Worm (Caenorhabditis elegans) whole organism, L1 larva: Measurements from ENCODE around the gene B0001.5.

ENCODE experiments used
- C16A3.4 ChIP-seq: fragments of 150-350 bp; optimal IDR thresholded peaks from 2 replicates; lab custom pipeline; 2014; ENCODE audit warnings: missing biosample characterization, missing genetic modification characterization
- F16B12.6 ChIP-seq: fragments of 150-350 bp; optimal IDR thresholded peaks from 2 replicates; lab custom pipeline; 2014; ENCODE audit warnings: missing biosample characterization, missing genetic modification characterization
- blmp-1 ChIP-seq: fragments of 150-350 bp; optimal IDR thresholded peaks from 2 replicates; lab custom pipeline; 2014; ENCODE audit warnings: missing biosample characterization, missing genetic modification characterization
- ceh-88 ChIP-seq: fragments of 200-800 bp; sonication (Bioruptor generic); IDR thresholded peaks from 2 replicates; pipeline ENCODE4 v1.3.6; 2022; ENCODE audit warnings: missing genetic modification characterization, missing compliant biosample characterization
- ces-1 ChIP-seq: fragments of 150-350 bp; optimal IDR thresholded peaks from 2 replicates; lab custom pipeline; 2014; ENCODE audit warnings: missing biosample characterization, missing genetic modification reagents, missing genetic modification characterization
- dpl-1 ChIP-seq, 3 experiments: fragments of 150-350 bp in 2 of 3; sonication (generic microtip) in 1 of 3; optimal IDR thresholded peaks; 2 replicates each; lab custom pipeline; 2014 to 2017; ENCODE audit warnings: missing biosample characterization in 3 of 3, missing genetic modification characterization in 3 of 3, missing genetic modification reagents in 3 of 3
- dsc-1 ChIP-seq: sonication (generic microtip); optimal IDR thresholded peaks from 2 replicates; lab custom pipeline; 2016; ENCODE audit warnings: mild to moderate bottlenecking, missing genetic modification characterization, missing compliant biosample characterization
- efl-1 ChIP-seq, 4 experiments: fragments of 150-350 bp; optimal IDR thresholded peaks in 3 of 4; peaks in 1 of 4; 1 replicate in 1 of 4; 2 replicates in 3 of 4; lab custom pipeline; 2014; ENCODE audit warnings: missing biosample characterization in 2 of 4, missing genetic modification characterization in 2 of 4, missing genetic modification reagents in 2 of 4
- egl-13 ChIP-seq: sonication (generic microtip); optimal IDR thresholded peaks from 2 replicates; lab custom pipeline; 2016; ENCODE audit warnings: missing genotype, missing genetic modification reagents, missing genetic modification characterization, missing compliant biosample characterization
- elt-2 ChIP-seq: sonication (generic microtip); optimal IDR thresholded peaks from 2 replicates; lab custom pipeline; 2016; ENCODE audit warnings: missing genetic modification characterization, mild to moderate bottlenecking, inconsistent platforms, missing compliant biosample characterization, missing genetic modification reagents
- ets-5 ChIP-seq: fragments of 200-800 bp; sonication (Bioruptor generic); IDR thresholded peaks from 2 replicates; pipeline ENCODE4 v1.3.6; 2022; ENCODE audit warnings: missing genetic modification characterization, missing compliant biosample characterization
- fos-1 ChIP-seq: fragments of 150-350 bp; optimal IDR thresholded peaks from 2 replicates; lab custom pipeline; 2014; ENCODE audit warnings: missing biosample characterization, missing genetic modification characterization
- jun-1 ChIP-seq: fragments of 150-350 bp; optimal IDR thresholded peaks from 2 replicates; lab custom pipeline; 2014; ENCODE audit warnings: missing biosample characterization, missing genetic modification reagents, missing genetic modification characterization
- lin-14 ChIP-seq: fragments of 200-800 bp; sonication (Bioruptor generic); optimal IDR thresholded peaks from 2 replicates; lab custom pipeline; 2018; ENCODE audit warnings: mild to moderate bottlenecking, missing genetic modification characterization, moderate library complexity, missing compliant biosample characterization
- lin-35 ChIP-seq, 2 experiments: fragments of 150-350 bp; optimal IDR thresholded peaks; 2 replicates each; lab custom pipeline; 2014; ENCODE audit warnings: missing biosample characterization in 2 of 2, missing genetic modification characterization in 2 of 2, missing genetic modification reagents in 2 of 2
- lir-3 ChIP-seq: sonication (generic microtip); optimal IDR thresholded peaks from 2 replicates; lab custom pipeline; 2016; ENCODE audit warnings: mild to moderate bottlenecking, missing genetic modification characterization, moderate library complexity, missing compliant biosample characterization; ENCODE audit not compliant: poor library complexity
- lsy-2 ChIP-seq, 2 experiments: fragments of 150-350 bp; optimal IDR thresholded peaks; 2 replicates each; lab custom pipeline; 2014; ENCODE audit warnings: missing biosample characterization in 2 of 2, missing genetic modification characterization in 2 of 2
- mab-9 ChIP-seq: fragments of 200-800 bp; sonication (Bioruptor generic); IDR thresholded peaks from 2 replicates; pipeline ENCODE4 v1.3.6; 2022; ENCODE audit warnings: missing genetic modification reagents, missing genetic modification characterization, missing compliant biosample characterization
- mdl-1 ChIP-seq, 2 experiments: fragments of 150-350 bp; optimal IDR thresholded peaks; 2 replicates each; lab custom pipeline; 2014 to 2017; ENCODE audit warnings: missing biosample characterization in 2 of 2, missing genetic modification characterization in 2 of 2, inconsistent platforms in 1 of 2
- mep-1 ChIP-seq: fragments of 150-350 bp; optimal IDR thresholded peaks from 2 replicates; lab custom pipeline; 2014; ENCODE audit warnings: missing biosample characterization, missing genetic modification characterization
- nhr-20 ChIP-seq: sonication (generic microtip); optimal IDR thresholded peaks from 2 replicates; lab custom pipeline; 2016; ENCODE audit warnings: mild to moderate bottlenecking, missing genetic modification characterization, missing compliant biosample characterization
- nhr-237 ChIP-seq: fragments of 150-350 bp; optimal IDR thresholded peaks from 2 replicates; lab custom pipeline; 2014; ENCODE audit warnings: missing biosample characterization, missing genetic modification characterization
- nhr-47 ChIP-seq: sonication (generic microtip); optimal IDR thresholded peaks from 2 replicates; lab custom pipeline; 2016; ENCODE audit warnings: mild to moderate bottlenecking, missing genetic modification characterization, moderate library complexity, missing compliant biosample characterization
- nhr-71 ChIP-seq: sonication (generic microtip); optimal IDR thresholded peaks from 2 replicates; lab custom pipeline; 2016; ENCODE audit warnings: mild to moderate bottlenecking, missing genetic modification characterization, moderate library complexity, missing compliant biosample characterization
- pqm-1 ChIP-seq: sonication (generic microtip); optimal IDR thresholded peaks from 3 replicates; lab custom pipeline; 2017; ENCODE audit warnings: missing biosample characterization, missing genetic modification characterization
- sup-37 ChIP-seq: fragments of 200-800 bp; sonication (Bioruptor generic); optimal IDR thresholded peaks from 2 replicates; lab custom pipeline; 2018; ENCODE audit warnings: mild to moderate bottlenecking, missing genetic modification characterization, missing compliant biosample characterization
- swsn-7 ChIP-seq: sonication (generic microtip); optimal IDR thresholded peaks from 2 replicates; lab custom pipeline; 2016; ENCODE audit warnings: missing genetic modification characterization, missing compliant biosample characterization
- tlp-1 ChIP-seq: fragments of 150-350 bp; optimal IDR thresholded peaks from 2 replicates; lab custom pipeline; 2014; ENCODE audit warnings: missing biosample characterization, missing genetic modification characterization
- unc-30 ChIP-seq: sonication (generic microtip); optimal IDR thresholded peaks from 2 replicates; lab custom pipeline; 2017; ENCODE audit warnings: missing biosample characterization, missing genetic modification characterization
- unc-86 ChIP-seq: sonication (generic microtip); optimal IDR thresholded peaks from 2 replicates; lab custom pipeline; 2016; ENCODE audit warnings: missing genetic modification characterization, missing compliant biosample characterization
- unc-98 ChIP-seq: fragments of 200-800 bp; sonication (Bioruptor generic); IDR thresholded peaks from 2 replicates; pipeline ENCODE4 v1.3.6; 2022; ENCODE audit warnings: missing genetic modification characterization, missing compliant biosample characterization
- ztf-4 ChIP-seq: fragments of 150-350 bp; optimal IDR thresholded peaks from 2 replicates; lab custom pipeline; 2014; ENCODE audit warnings: missing biosample characterization, missing genetic modification characterization

B0001.5 gene

ce11 chrIV:12108984-12109657, 34.0 kb downstream of the B0001.5 start:
- TF ChIP-seq elt-2 (no peak), lin-14 (no peak), ztf-4 (tag; lab: Kevin White, UChicago) (no peak), fos-1 (tag; lab: Kevin White, UChicago) (no peak), unc-98 (GFP tag; lab: Robert Waterston, UW) (no peak), nhr-20 (tag; lab: Kevin White, UChicago) (no peak), mab-9 (no peak), C16A3.4 (tag; lab: Kevin White, UChicago) (no peak), unc-30 (tag; lab: Kevin White, UChicago) (no peak), unc-86 (tag; lab: Kevin White, UChicago) (no peak), mep-1 (tag; lab: Kevin White, UChicago) (no peak), F16B12.6 (tag; lab: Kevin White, UChicago) (no peak), nhr-71 (tag; lab: Kevin White, UChicago) (no peak), lir-3 (tag; lab: Kevin White, UChicago) (no peak), tlp-1 (tag; lab: Kevin White, UChicago) (no peak), egl-13 (tag; lab: Kevin White, UChicago) (no peak), ces-1 (no peak), dsc-1 (tag; lab: Kevin White, UChicago) (no peak), sup-37 (GFP tag; lab: Kevin White, UChicago) (no peak)
- TF ChIP-seq, all 84 proteins: peak for 0

ce11 chrIV:12105558-12105957, 37.6 kb downstream of the B0001.5 start, which contains the start of gene M18.3:
Gene M18.3, plus strand, starts transcription at chrIV:12105858.
- TF ChIP-seq jun-1 (tag; lab: Kevin White, UChicago) = no peak
- no peak for TF ChIP-seq nhr-237 (tag; lab: Kevin White, UChicago)
- TF ChIP-seq nhr-47 (tag; lab: Kevin White, UChicago) = no peak
- no peak for TF ChIP-seq F16B12.6 (tag; lab: Kevin White, UChicago)
- no peak for TF ChIP-seq nhr-71 (tag; lab: Kevin White, UChicago)
- no peak for TF ChIP-seq blmp-1
- TF ChIP-seq lin-35 (GFP tag; optimal IDR thresholded peaks at IDR 0.05; lab: Kevin White, UChicago) = no peak
- no peak for TF ChIP-seq ets-5
- no peak for TF ChIP-seq pqm-1 (tag; lab: Kevin White, UChicago)

- TF ChIP-seq mdl-1 (tag; optimal IDR thresholded peaks at IDR 0.05; lab: Kevin White, UChicago) (no peak), ceh-88 (GFP tag; lab: Robert Waterston, UW) (no peak)
- TF ChIP-seq, all 84 proteins: peak for 0
Measured at ce11 chrIV:12096479-12096878, 46.7 kb downstream of the B0001.5 start, which contains the start of gene mon-2. Gene mon-2, plus strand, starts transcription at chrIV:12096779.

ce11 chrIV:12093819-12094218, 49.3 kb downstream of the B0001.5 start, which contains the start of gene F11A10.5:
Gene F11A10.5, plus strand, starts transcription at chrIV:12094119.
- TF ChIP-seq efl-1 (optimal IDR thresholded peaks at IDR 0.05; lab: Kevin White, UChicago) (peak in 1 of 2 experiments; percentile 2), efl-1 (GFP tag; optimal IDR thresholded peaks at IDR 0.05 in 1 of 2; lab: Kevin White, UChicago) (no peak), dpl-1 (GFP tag; optimal IDR thresholded peaks at IDR 0.05; lab: Kevin White, UChicago) (peak in 1 of 3 experiments; percentile 14), nhr-71 (tag; lab: Kevin White, UChicago) (no peak)

ce11 chrIV:12093384-12093783, 49.7 kb downstream of the B0001.5 start, which contains the start of gene cpsf-4:
Gene cpsf-4, minus strand, starts transcription at chrIV:12093445.
- no peak for TF ChIP-seq swsn-7 (tag; lab: Kevin White, UChicago)
- peak in 1 of 2 experiments; percentile 6 for TF ChIP-seq efl-1 (optimal IDR thresholded peaks at IDR 0.05; lab: Kevin White, UChicago)
- TF ChIP-seq efl-1 (GFP tag; optimal IDR thresholded peaks at IDR 0.05 in 1 of 2; lab: Kevin White, UChicago) = no peak
- peak; percentile 21 to 77 for TF ChIP-seq lsy-2 (tag; optimal IDR thresholded peaks at IDR 0.05; lab: Kevin White, UChicago)
